Worm (Caenorhabditis elegans): ENCODE measurements around the gene nhr-270.
"Not testable (repeated sequence)": the region's sequence is repeated elsewhere in the genome, so short reads cannot be mapped to it uniquely, and the experiment has no call there.

The nhr-270 gene

DNA sequence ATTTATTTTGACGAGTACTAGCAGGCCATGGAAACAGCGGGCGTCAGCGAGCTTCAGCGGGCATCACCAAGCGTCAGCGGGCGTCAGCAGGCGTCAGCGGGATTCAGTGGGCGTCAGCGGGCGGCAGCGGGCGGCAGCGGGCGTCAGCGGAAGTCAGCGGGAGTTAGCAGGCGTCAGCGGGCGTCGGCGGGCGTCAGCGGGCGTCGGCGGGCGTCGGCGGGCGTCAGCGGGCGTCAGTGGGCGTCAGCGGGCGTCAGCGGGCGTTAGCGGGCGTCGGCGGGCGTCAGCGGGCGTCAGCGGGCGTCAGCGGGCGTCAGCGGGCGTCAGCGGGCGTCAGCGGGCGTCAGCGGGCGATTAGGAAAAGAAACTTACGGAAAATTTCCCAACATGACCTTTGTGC is 38.1 kb upstream of the nhr-270 start:
- TF ChIP-seq sptf-1 (tag; optimal IDR thresholded peaks at IDR 0.05) (no peak), nhr-28 (tag; optimal IDR thresholded peaks at IDR 0.05) (no peak), elt-3 (tag; optimal IDR thresholded peaks at IDR 0.05) (no peak), unc-39 (tag; optimal IDR thresholded peaks at IDR 0.05) (no peak), drap-1 (GFP tag; optimal IDR thresholded peaks at IDR 0.05) (no peak), hlh-1 (tag; optimal IDR thresholded peaks at IDR 0.05) (no peak), mls-2 (tag; optimal IDR thresholded peaks at IDR 0.05) (no peak), unc-62 (GFP tag; optimal IDR thresholded peaks at IDR 0.05) (no peak), tbx-8 (GFP tag; optimal IDR thresholded peaks at IDR 0.05) (no peak), ztf-11 (tag; optimal IDR thresholded peaks at IDR 0.05) (no peak), lin-32 (GFP tag; optimal IDR thresholded peaks at IDR 0.05) (no peak), bed-3 (GFP tag; optimal IDR thresholded peaks at IDR 0.05) (no peak), elt-1 (tag; optimal IDR thresholded peaks at IDR 0.05; ENCODE audit: borderline replicate concordance, insufficient read depth) (no peak), nhr-12 (tag; optimal IDR thresholded peaks at IDR 0.05) (no peak), ceh-43 (GFP tag; optimal IDR thresholded peaks at IDR 0.05) (no peak), M03D4.4 (tag; optimal IDR thresholded peaks at IDR 0.05) (no peak)

DNA sequence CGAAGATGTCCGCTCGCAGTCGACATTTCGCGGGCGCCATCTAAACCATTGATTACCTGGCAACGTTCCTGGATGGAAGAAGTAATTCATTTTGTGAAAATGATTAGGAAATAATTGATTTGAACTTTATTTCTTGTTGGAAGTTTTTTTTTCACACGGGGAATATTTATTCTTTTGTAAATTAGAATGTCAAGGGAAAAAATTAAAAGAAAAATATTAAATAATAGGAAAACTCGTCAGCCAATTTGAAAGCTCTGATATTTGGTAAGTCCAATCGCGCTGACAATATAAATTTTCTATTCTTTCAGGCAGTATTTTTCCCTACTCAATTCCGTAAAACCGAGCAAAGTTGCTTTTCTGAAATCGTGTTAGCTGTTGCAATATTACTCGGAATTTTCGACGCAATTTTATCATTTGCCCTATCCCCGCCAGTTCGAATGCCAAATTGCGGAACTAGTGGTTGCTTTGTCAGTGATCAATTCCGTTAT is 34.5 kb upstream of the nhr-270 start, which contains the start of the genes K09C6.7 and K09C6.10:
Gene K09C6.7 (minus strand): TSS at position 101 of the 488 bp plus-strand sequence.
Gene K09C6.10 (plus strand): TSS at position 438 of the 488 bp plus-strand sequence.
- TF ChIP-seq bed-3 (GFP tag; optimal IDR thresholded peaks at IDR 0.05); mab-5 (tag; optimal IDR thresholded peaks at IDR 0.05); blmp-1 (tag; optimal IDR thresholded peaks at IDR 0.05): not testable (repeated sequence)

DNA sequence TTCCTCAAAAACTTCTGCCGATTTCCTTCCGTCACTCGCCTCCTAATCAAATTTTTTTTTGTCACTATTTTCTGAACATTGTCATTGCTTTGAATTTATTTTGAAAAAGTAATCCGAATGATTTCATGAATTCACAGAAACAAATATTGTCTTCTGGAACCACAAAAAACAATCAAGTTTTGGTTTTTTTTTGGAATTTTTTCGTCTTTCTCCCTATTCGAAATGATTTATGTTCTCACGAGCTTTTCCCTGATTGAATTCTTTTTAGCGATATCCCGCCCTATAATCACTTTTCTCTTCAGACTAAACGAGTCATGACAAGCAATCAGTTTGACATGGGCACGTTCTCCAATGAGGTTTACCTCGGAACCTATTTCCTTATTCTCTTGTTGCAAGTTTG is 28.8 kb upstream of the nhr-270 start, which contains the start of gene F41H8.1:
Gene F41H8.1 (plus strand): TSS at position 301 of the 400 bp plus-strand sequence.
- TF ChIP-seq bed-3 (GFP tag; optimal IDR thresholded peaks at IDR 0.05) = no peak
- no peak for TF ChIP-seq ham-2 (GFP tag; optimal IDR thresholded peaks at IDR 0.05)
- TF ChIP-seq ces-1 (GFP tag; optimal IDR thresholded peaks at IDR 0.05) = no peak
- TF ChIP-seq ceh-43 (GFP tag; optimal IDR thresholded peaks at IDR 0.05) = no peak
- no peak for TF ChIP-seq mep-1 (tag; optimal IDR thresholded peaks at IDR 0.05)
- TF ChIP-seq nhr-28 (tag; optimal IDR thresholded peaks at IDR 0.05) = no peak
- TF ChIP-seq drap-1 (GFP tag; optimal IDR thresholded peaks at IDR 0.05) = no peak
- no peak for TF ChIP-seq M03D4.4 (tag; optimal IDR thresholded peaks at IDR 0.05)
- TF ChIP-seq sptf-1 (tag; optimal IDR thresholded peaks at IDR 0.05) = no peak
- no peak for TF ChIP-seq lin-32 (GFP tag; optimal IDR thresholded peaks at IDR 0.05)
- no peak for TF ChIP-seq ceh-83 (GFP tag; optimal IDR thresholded peaks at IDR 0.05)
- TF ChIP-seq unc-62 (GFP tag; optimal IDR thresholded peaks at IDR 0.05) = no peak
- TF ChIP-seq ztf-11 (tag; optimal IDR thresholded peaks at IDR 0.05) = no peak
- TF ChIP-seq lin-13 (tag; optimal IDR thresholded peaks at IDR 0.05) = no peak

DNA sequence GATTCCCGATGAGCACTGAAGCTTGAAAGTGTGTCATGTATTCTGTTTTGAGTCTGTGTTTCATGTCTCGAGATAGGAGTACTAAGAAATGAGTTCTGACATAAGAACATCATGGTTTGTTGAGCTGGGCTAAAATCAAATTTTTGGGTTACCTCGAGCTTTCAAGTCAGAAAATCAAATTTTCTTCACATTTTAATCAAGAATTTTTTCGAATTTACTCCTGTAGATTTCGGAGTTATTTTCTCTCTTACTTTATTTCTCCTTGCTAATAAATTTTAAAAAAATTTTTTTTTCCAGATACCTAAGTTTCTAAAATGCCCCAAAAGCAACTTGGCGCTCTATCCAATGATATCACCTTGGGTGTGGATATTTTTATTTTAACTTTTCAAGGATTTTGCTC is 21.6 kb upstream of the nhr-270 start, which contains the start of gene F41H8.2:
Gene F41H8.2 (plus strand): TSS at position 301 of the 400 bp plus-strand sequence.
- no peak for TF ChIP-seq lin-32 (GFP tag; optimal IDR thresholded peaks at IDR 0.05)
- no peak for TF ChIP-seq lin-13 (tag; optimal IDR thresholded peaks at IDR 0.05)
- no peak for TF ChIP-seq unc-120 (tag; optimal IDR thresholded peaks at IDR 0.05; ENCODE audit: poor library complexity, severe bottlenecking)
- TF ChIP-seq snpc-4 (tag; optimal IDR thresholded peaks at IDR 0.05) = no peak
- no peak for TF ChIP-seq lsy-2 (tag; optimal IDR thresholded peaks at IDR 0.05)
- no peak for TF ChIP-seq elt-1 (tag; optimal IDR thresholded peaks at IDR 0.05; ENCODE audit: borderline replicate concordance, insufficient read depth)
- TF ChIP-seq unc-39 (tag; optimal IDR thresholded peaks at IDR 0.05) = no peak
- no peak for TF ChIP-seq flh-1 (GFP tag; optimal IDR thresholded peaks at IDR 0.05)
- TF ChIP-seq zip-8 (tag; optimal IDR thresholded peaks at IDR 0.05) = no peak
- no peak for TF ChIP-seq tbx-8 (GFP tag; optimal IDR thresholded peaks at IDR 0.05)
- no peak for TF ChIP-seq nhr-28 (tag; optimal IDR thresholded peaks at IDR 0.05)
- TF ChIP-seq ceh-39 (tag; optimal IDR thresholded peaks at IDR 0.05) = no peak
- no peak for TF ChIP-seq drap-1 (GFP tag; optimal IDR thresholded peaks at IDR 0.05)
- TF ChIP-seq nhr-237 (tag; optimal IDR thresholded peaks at IDR 0.05) = no peak
- no peak for TF ChIP-seq ham-2 (GFP tag; optimal IDR thresholded peaks at IDR 0.05)
- TF ChIP-seq cnd-1 (tag; optimal IDR thresholded peaks at IDR 0.05) = no peak
- TF ChIP-seq sptf-1 (tag; optimal IDR thresholded peaks at IDR 0.05) = no peak
- TF ChIP-seq nhr-12 (tag; optimal IDR thresholded peaks at IDR 0.05) = no peak

DNA sequence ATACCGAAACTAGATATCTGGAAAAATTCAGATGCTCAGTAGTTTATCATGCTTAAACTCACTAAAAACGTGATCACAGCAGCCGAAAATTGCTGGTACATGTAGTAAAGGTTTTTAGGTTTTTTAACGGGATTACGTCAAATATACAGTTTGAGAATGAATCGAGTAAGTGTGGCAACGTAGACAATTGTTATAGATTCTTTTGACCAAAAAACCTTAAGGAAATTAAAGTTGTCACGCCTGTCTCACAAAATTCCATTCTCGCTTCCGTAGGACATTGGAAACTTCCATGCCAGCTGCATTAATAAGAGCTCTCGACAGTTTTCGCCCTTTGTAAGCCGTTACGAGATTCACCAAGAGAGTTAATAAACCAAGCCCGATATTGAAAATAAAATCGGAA is 18.4 kb upstream of the nhr-270 start, which contains the start of gene srx-31:
Gene srx-31 (minus strand): TSS at position 101 of the 400 bp plus-strand sequence.
- TF ChIP-seq snpc-4 (tag; optimal IDR thresholded peaks at IDR 0.05); nhr-12 (tag; optimal IDR thresholded peaks at IDR 0.05); ceh-43 (GFP tag; optimal IDR thresholded peaks at IDR 0.05): not testable (repeated sequence)

All from whole organism, mixed stage, embryonic.